Worm (Caenorhabditis elegans) whole organism, L2 larva: ENCODE measurements around the gene cfap-36.

ENCODE experiments used
- aly-2 ChIP-seq: fragments of 150-350 bp; optimal IDR thresholded peaks from 2 replicates; lab custom pipeline; 2014; ENCODE audit warnings: missing biosample characterization, missing genetic modification characterization
- mab-5 ChIP-seq: fragments of 150-350 bp; optimal IDR thresholded peaks from 2 replicates; lab custom pipeline; 2014; ENCODE audit warnings: missing biosample characterization, missing genetic modification characterization
- nhr-23 ChIP-seq: fragments of 150-350 bp; optimal IDR thresholded peaks from 2 replicates; lab custom pipeline; 2014; ENCODE audit warnings: missing biosample characterization, missing genetic modification reagents, missing genetic modification characterization
- nhr-25 ChIP-seq: fragments of 150-350 bp; sonication (generic microtip); optimal IDR thresholded peaks from 3 replicates; lab custom pipeline; 2014; ENCODE audit warnings: missing biosample characterization, missing genetic modification characterization
- peb-1 ChIP-seq: fragments of 150-350 bp; optimal IDR thresholded peaks from 2 replicates; lab custom pipeline; 2014; ENCODE audit warnings: missing biosample characterization, missing genetic modification characterization
- snpc-4 ChIP-seq: fragments of 150-350 bp; optimal IDR thresholded peaks from 2 replicates; lab custom pipeline; 2014; ENCODE audit warnings: missing biosample characterization, missing genetic modification characterization

- TF ChIP-seq mab-5 (tag; lab: Kevin White, UChicago) (no peak), nhr-25 (tag; lab: Kevin White, UChicago) (no peak), snpc-4 (tag; lab: Kevin White, UChicago) (no peak), aly-2 (tag; lab: Kevin White, UChicago) (no peak), nhr-23 (no peak), peb-1 (tag; lab: Kevin White, UChicago) (no peak)
These were observed 49.3 kb downstream of the cfap-36 start, which contains the start of gene cgp-1 for ce11 chrV:122750-123149.
